Worm (Caenorhabditis elegans) whole organism, mixed stage, embryonic: Measurements from ENCODE around the gene F37C4.4.

Source experiments
- blmp-1 ChIP-seq: fragments of 150-350 bp; optimal IDR thresholded peaks from 2 replicates; lab custom pipeline; 2014; ENCODE audit warnings: missing biosample characterization, missing genetic modification characterization
- ces-1 ChIP-seq: fragments of 150-350 bp; optimal IDR thresholded peaks from 2 replicates; lab custom pipeline; 2014; ENCODE audit warnings: missing biosample characterization, missing genetic modification reagents, missing genetic modification characterization
- hlh-1 ChIP-seq: fragments of 150-350 bp; optimal IDR thresholded peaks from 2 replicates; lab custom pipeline; 2014; ENCODE audit warnings: missing biosample characterization, missing genetic modification reagents, missing genetic modification characterization
- nhr-12 ChIP-seq: fragments of 150-350 bp; optimal IDR thresholded peaks from 2 replicates; lab custom pipeline; 2014; ENCODE audit warnings: missing biosample characterization, missing genetic modification characterization
- nhr-237 ChIP-seq: fragments of 150-350 bp; optimal IDR thresholded peaks from 2 replicates; lab custom pipeline; 2014; ENCODE audit warnings: missing biosample characterization, missing genetic modification characterization
- snpc-4 ChIP-seq: fragments of 150-350 bp; optimal IDR thresholded peaks from 2 replicates; lab custom pipeline; 2014; ENCODE audit warnings: missing biosample characterization, missing genetic modification characterization
- sptf-1 ChIP-seq: sonication (generic microtip); optimal IDR thresholded peaks from 2 replicates; lab custom pipeline; 2017; ENCODE audit warnings: mild to moderate bottlenecking, missing genetic modification characterization, moderate library complexity, missing compliant biosample characterization
- unc-62 ChIP-seq: fragments of 150-350 bp; optimal IDR thresholded peaks from 2 replicates; lab custom pipeline; 2014; ENCODE audit warnings: missing biosample characterization, missing genetic modification reagents, missing genetic modification characterization

DNA sequence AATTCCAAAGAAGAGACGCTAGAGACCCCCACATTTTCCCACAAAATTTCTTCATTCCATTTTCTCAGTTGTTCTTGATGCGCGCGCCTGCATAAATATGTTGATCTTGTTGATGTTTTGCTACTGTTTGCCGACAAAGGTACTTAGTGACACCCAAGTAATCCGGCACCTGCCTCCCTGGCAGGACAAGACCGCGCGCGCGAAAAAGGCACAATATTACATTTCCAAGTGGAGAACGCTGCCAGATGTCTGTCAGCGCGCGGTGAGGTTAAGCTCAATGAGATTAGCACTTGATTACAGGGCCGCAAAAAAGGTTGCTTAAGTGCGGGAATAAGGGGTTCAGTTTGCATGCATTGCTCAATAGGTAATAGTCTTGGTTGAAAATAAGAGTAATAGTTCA, 25.5 kb upstream of the F37C4.4 start:
- TF ChIP-seq unc-62 (GFP tag; lab: Kevin White, UChicago) = no peak
- no peak for TF ChIP-seq nhr-12 (tag; lab: Kevin White, UChicago)
- no peak for TF ChIP-seq nhr-237 (tag; lab: Kevin White, UChicago)
- TF ChIP-seq ces-1 (GFP tag; lab: Kevin White, UChicago) = peak; percentile 59
- TF ChIP-seq blmp-1 (tag; lab: Kevin White, UChicago) = no peak
- no peak for TF ChIP-seq hlh-1
- TF ChIP-seq sptf-1 (tag; lab: Kevin White, UChicago) = no peak
- no peak for TF ChIP-seq snpc-4 (tag; lab: Kevin White, UChicago)
